Worm (Caenorhabditis elegans): ENCODE measurements around the gene fkh-5.

DNA sequence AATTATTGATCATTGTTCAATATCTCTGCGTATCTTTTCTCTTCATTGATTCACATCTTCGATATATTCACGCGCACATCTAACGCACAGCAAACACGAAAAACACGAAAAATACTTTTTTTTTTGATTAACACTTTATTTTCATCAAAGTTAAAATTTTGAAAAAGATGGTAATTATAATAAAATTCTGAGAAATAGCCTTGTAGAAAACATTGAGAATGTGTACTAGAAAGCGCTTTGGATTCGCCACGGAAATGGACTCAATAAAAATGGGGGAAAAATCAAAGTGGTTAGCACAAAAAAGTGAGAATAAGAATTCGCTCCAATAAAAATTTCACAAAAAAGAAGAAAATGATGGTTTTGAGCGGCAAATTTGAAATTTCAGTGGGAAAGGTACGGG lies 49.1 kb downstream of the fkh-5 start, which contains the start of gene F26F4.6:
- no peak for TF ChIP-seq him-1 (tag; optimal IDR thresholded peaks at IDR 0.05)
- TF ChIP-seq dao-5 (tag; optimal IDR thresholded peaks at IDR 0.05) = no peak
